ENCODE assay signal across 1 fruit fly cellular context in genomic region chrX:12579506-12579999, dm6.
TF ChIP-seq lines count a peak whose summit lies in the region.

No protein-coding gene starts in this region.

TF ChIP-seq in whole organism, embryonic, 481 proteins besides CTCF, POLR2A, EP300 and RAD21 (continued from another document and continues in another):
- TF ChIP-seq fd102C (GFP tag; optimal IDR thresholded peaks at IDR 0.05; lab: Kevin White, UChicago) (peak; percentile 31), CG16863 (GFP tag; optimal IDR thresholded peaks at IDR 0.05; lab: Kevin White, UChicago) (peak; percentile 96), gfzf (GFP tag; optimal IDR thresholded peaks at IDR 0.05; lab: Kevin White, UChicago) (no peak), zen2 (GFP tag; IDR thresholded peaks at IDR 0.05; lab: Robert Waterston, UW; ENCODE audit: partially characterized antibody) (no peak), CG2889 (GFP tag; IDR thresholded peaks at IDR 0.05; lab: Robert Waterston, UW) (peak; percentile 88), NC2α (GFP tag; optimal IDR thresholded peaks at IDR 0.05; lab: Kevin White, UChicago) (peak; percentile 85), Xbp1 (GFP tag; optimal IDR thresholded peaks at IDR 0.05; lab: Kevin White, UChicago) (peak; percentile 94), CG34224 (GFP tag; IDR thresholded peaks at IDR 0.05; lab: Robert Waterston, UW; ENCODE audit: partially characterized antibody) (no peak; the same call in 2 of the 3 replicates), CG43689 (GFP tag; IDR thresholded peaks at IDR 0.05; lab: Robert Waterston, UW) (peak; percentile 82), CG4404 (GFP tag; IDR thresholded peaks at IDR 0.05; lab: Robert Waterston, UW) (peak; percentile 84), mld (GFP tag; IDR thresholded peaks at IDR 0.05; lab: Robert Waterston, UW; ENCODE audit: partially characterized antibody) (no peak), bigmax (GFP tag; optimal IDR thresholded peaks at IDR 0.05; lab: Kevin White, UChicago) (peak; percentile 23), mam (GFP tag; optimal IDR thresholded peaks at IDR 0.05; lab: Kevin White, UChicago) (peak; percentile 85), chn (GFP tag; optimal IDR thresholded peaks at IDR 0.05; lab: Kevin White, UChicago) (peak; percentile 92), Ets65A (GFP tag; lab: Kevin White, UChicago) (peak; percentile 99), mirr (GFP tag; optimal IDR thresholded peaks at IDR 0.05; lab: Kevin White, UChicago) (peak; percentile 85), CG15601 (tag; optimal IDR thresholded peaks at IDR 0.05; lab: Kevin White, UChicago) (peak; percentile 84), CG10431 (GFP tag; optimal IDR thresholded peaks at IDR 0.05; lab: Kevin White, UChicago) (peak; percentile 62), CG32772 (GFP tag; IDR thresholded peaks at IDR 0.05; lab: Robert Waterston, UW) (peak; percentile 91), CG15514 (GFP tag; optimal IDR thresholded peaks at IDR 0.05; lab: Kevin White, UChicago) (peak; percentile 88), pum (GFP tag; optimal IDR thresholded peaks at IDR 0.05; lab: Kevin White, UChicago) (peak; percentile 93), CG6791 (GFP tag; IDR thresholded peaks at IDR 0.05; lab: Robert Waterston, UW; ENCODE audit: partially characterized antibody) (no peak), Hr78 (GFP tag; optimal IDR thresholded peaks at IDR 0.05; lab: Kevin White, UChicago) (peak in 1 of 2 experiments; percentile 76), CG9797 (GFP tag; optimal IDR thresholded peaks at IDR 0.05; lab: Kevin White, UChicago) (no peak), CG15011 (GFP tag; optimal IDR thresholded peaks at IDR 0.05; lab: Kevin White, UChicago) (peak; percentile 94), phol (tag; optimal IDR thresholded peaks at IDR 0.05; lab: Kevin White, UChicago) (peak; percentile 95), CG6765 (GFP tag; optimal IDR thresholded peaks at IDR 0.05; lab: Kevin White, UChicago) (peak; percentile 94), CG10565 (GFP tag; optimal IDR thresholded peaks at IDR 0.05; lab: Kevin White, UChicago) (peak; percentile 82), Taf1 (GFP tag; IDR thresholded peaks at IDR 0.05; lab: Robert Waterston, UW) (peak; percentile 88), fd96Cb (tag; optimal IDR thresholded peaks at IDR 0.05; lab: Kevin White, UChicago) (peak; percentile 96), eyg (GFP tag; optimal IDR thresholded peaks at IDR 0.05; lab: Kevin White, UChicago) (peak; percentile 95), her (GFP tag; optimal IDR thresholded peaks at IDR 0.05; lab: Kevin White, UChicago) (peak; percentile 93), CG4707 (GFP tag; optimal IDR thresholded peaks at IDR 0.05; lab: Kevin White, UChicago) (peak; percentile 92), tup (GFP tag; optimal IDR thresholded peaks at IDR 0.05; lab: Kevin White, UChicago) (peak; percentile 80), ems (GFP tag; optimal IDR thresholded peaks at IDR 0.05; lab: Kevin White, UChicago) (peak; percentile 96), CG3065 (GFP tag; optimal IDR thresholded peaks at IDR 0.05; lab: Kevin White, UChicago) (peak; percentile 78), Dek (tag; optimal IDR thresholded peaks at IDR 0.05; lab: Kevin White, UChicago) (peak; percentile 97), CG10959 (GFP tag; IDR thresholded peaks at IDR 0.05; lab: Robert Waterston, UW) (peak; percentile 76), CG3407 (GFP tag; optimal IDR thresholded peaks at IDR 0.05; lab: Kevin White, UChicago) (peak; percentile 86), Nf-YA (GFP tag; IDR thresholded peaks at IDR 0.05; lab: Robert Waterston, UW) (peak; percentile 86), CG14965 (GFP tag; optimal IDR thresholded peaks at IDR 0.05; lab: Kevin White, UChicago; ENCODE audit: borderline replicate concordance) (peak; percentile 73), NfI (GFP tag; optimal IDR thresholded peaks at IDR 0.05; lab: Kevin White, UChicago) (peak; percentile 97), kay (GFP tag; optimal IDR thresholded peaks at IDR 0.05; lab: Kevin White, UChicago) (peak; percentile 87), ap (GFP tag; IDR thresholded peaks at IDR 0.05; lab: Robert Waterston, UW) (peak; percentile 86), ro (GFP tag; IDR thresholded peaks at IDR 0.05; lab: Robert Waterston, UW) (peak; percentile 74), nerfin-1 (tag; optimal IDR thresholded peaks at IDR 0.05; lab: Kevin White, UChicago) (peak; percentile 83), CG13894 (tag; optimal IDR thresholded peaks at IDR 0.05; lab: Kevin White, UChicago) (peak; percentile 95), CG14441 (GFP tag; IDR thresholded peaks at IDR 0.05; lab: Robert Waterston, UW) (peak; percentile 94), pita (GFP tag; optimal IDR thresholded peaks at IDR 0.05; lab: Kevin White, UChicago) (no peak), Bteb2 (GFP tag; optimal IDR thresholded peaks at IDR 0.05; lab: Kevin White, UChicago) (peak; percentile 95), Six4 (GFP tag; optimal IDR thresholded peaks at IDR 0.05; lab: Kevin White, UChicago) (peak; percentile 86), ab (GFP tag; optimal IDR thresholded peaks at IDR 0.05; lab: Kevin White, UChicago) (peak; percentile 93), CrebB (tag; optimal IDR thresholded peaks at IDR 0.05; lab: Kevin White, UChicago) (peak; percentile 89), Pdp1 (GFP tag; optimal IDR thresholded peaks at IDR 0.05; lab: Kevin White, UChicago) (peak; percentile 93 to 96), hkb (optimal IDR thresholded peaks at IDR 0.05; lab: Kevin White, UChicago) (no peak), hkb (GFP tag; IDR thresholded peaks at IDR 0.05; lab: Robert Waterston, UW) (peak; percentile 95), CG18476 (GFP tag; optimal IDR thresholded peaks at IDR 0.05; lab: Kevin White, UChicago) (peak; percentile 93), ERR (GFP tag; optimal IDR thresholded peaks at IDR 0.05; lab: Kevin White, UChicago) (peak; percentile 28), CG11696 (GFP tag; IDR thresholded peaks at IDR 0.05; lab: Robert Waterston, UW) (peak; percentile 78), CG17328 (GFP tag; IDR thresholded peaks at IDR 0.05; lab: Robert Waterston, UW) (peak; percentile 87), CG17568 (GFP tag; optimal IDR thresholded peaks at IDR 0.05; lab: Kevin White, UChicago) (peak; percentile 92), CoRest (tag; optimal IDR thresholded peaks at IDR 0.05; lab: Kevin White, UChicago) (peak; percentile 97), Doc2 (GFP tag; IDR thresholded peaks at IDR 0.05; lab: Robert Waterston, UW) (no peak; the same call in 1 of the 2 replicates), gsb (GFP tag; IDR thresholded peaks at IDR 0.05; lab: Robert Waterston, UW) (peak; percentile 88), CG18599 (GFP tag; optimal IDR thresholded peaks at IDR 0.05; lab: Kevin White, UChicago) (peak; percentile 98), Hr39 (optimal IDR thresholded peaks at IDR 0.05; lab: Kevin White, UChicago) (no peak), CG8290 (GFP tag; optimal IDR thresholded peaks at IDR 0.05; lab: Kevin White, UChicago) (no peak), CG8290 (tag; optimal IDR thresholded peaks at IDR 0.05; lab: Kevin White, UChicago) (peak; percentile 28 to 89), Elba2 (GFP tag; optimal IDR thresholded peaks at IDR 0.05; lab: Kevin White, UChicago) (peak; percentile 96), B-H2 (GFP tag; optimal IDR thresholded peaks at IDR 0.05; lab: Kevin White, UChicago) (peak; percentile 91), repo (GFP tag; optimal IDR thresholded peaks at IDR 0.05; lab: Kevin White, UChicago) (peak; percentile 92), CG11504 (tag; optimal IDR thresholded peaks at IDR 0.05; lab: Kevin White, UChicago) (peak; percentile 97), az2 (GFP tag; optimal IDR thresholded peaks at IDR 0.05; lab: Kevin White, UChicago) (peak; percentile 93), Antp (GFP tag; optimal IDR thresholded peaks at IDR 0.05; lab: Kevin White, UChicago) (peak; percentile 95), CG2875 (GFP tag; optimal IDR thresholded peaks at IDR 0.05; lab: Kevin White, UChicago) (peak; percentile 92), bab2 (GFP tag; optimal IDR thresholded peaks at IDR 0.05; lab: Kevin White, UChicago) (peak; percentile 90), CG1529 (GFP tag; optimal IDR thresholded peaks at IDR 0.05; lab: Kevin White, UChicago) (peak; percentile 92), CG9437 (GFP tag; optimal IDR thresholded peaks at IDR 0.05; lab: Kevin White, UChicago) (peak; percentile 93), hth (optimal IDR thresholded peaks at IDR 0.05; lab: Kevin White, UChicago) (no peak), CG11247 (GFP tag; IDR thresholded peaks at IDR 0.05; lab: Robert Waterston, UW) (peak; percentile 81), trem (tag; optimal IDR thresholded peaks at IDR 0.05; lab: Kevin White, UChicago) (peak; percentile 85), knrl (GFP tag; IDR thresholded peaks at IDR 0.05; lab: Robert Waterston, UW; ENCODE audit: partially characterized antibody) (no peak), Meics (GFP tag; optimal IDR thresholded peaks at IDR 0.05; lab: Kevin White, UChicago) (peak; percentile 97), NFAT (GFP tag; IDR thresholded peaks at IDR 0.05; lab: Robert Waterston, UW) (peak; percentile 84), pnt (GFP tag; optimal IDR thresholded peaks at IDR 0.05; lab: Kevin White, UChicago) (peak; percentile 93), CG17612 (GFP tag; IDR thresholded peaks at IDR 0.05; lab: Robert Waterston, UW) (peak; percentile 75), cas (GFP tag; IDR thresholded peaks at IDR 0.05; lab: Robert Waterston, UW) (peak; percentile 83), Dad (GFP tag; optimal IDR thresholded peaks at IDR 0.05; lab: Kevin White, UChicago) (peak; percentile 93), PHDP (tag; optimal IDR thresholded peaks at IDR 0.05; lab: Kevin White, UChicago) (peak; percentile 97), CG11723 (GFP tag; optimal IDR thresholded peaks at IDR 0.05; lab: Kevin White, UChicago) (peak; percentile 92), Dbx (GFP tag; IDR thresholded peaks at IDR 0.05; lab: Robert Waterston, UW) (peak; percentile 94), HLH4C (GFP tag; IDR thresholded peaks at IDR 0.05; lab: Robert Waterston, UW; ENCODE audit: partially characterized antibody) (no peak), Oli (tag; optimal IDR thresholded peaks at IDR 0.05; lab: Kevin White, UChicago) (peak; percentile 97), CG2116 (GFP tag; optimal IDR thresholded peaks at IDR 0.05; lab: Kevin White, UChicago) (peak; percentile 79), nau (GFP tag; optimal IDR thresholded peaks at IDR 0.05; lab: Kevin White, UChicago) (peak; percentile 96), klu (GFP tag; IDR thresholded peaks at IDR 0.05; lab: Robert Waterston, UW) (peak; percentile 89), btn (GFP tag; optimal IDR thresholded peaks at IDR 0.05; lab: Kevin White, UChicago) (peak; percentile 86), sc (optimal IDR thresholded peaks at IDR 0.05; lab: Kevin White, UChicago) (no peak), sc (GFP tag; optimal IDR thresholded peaks at IDR 0.05; lab: Kevin White, UChicago) (peak; percentile 85), luna (GFP tag; optimal IDR thresholded peaks at IDR 0.05; lab: Kevin White, UChicago) (peak; percentile 71), CG8478 (optimal IDR thresholded peaks at IDR 0.05; lab: Kevin White, UChicago) (no peak), CG14667 (GFP tag; IDR thresholded peaks at IDR 0.05; lab: Robert Waterston, UW) (peak; percentile 84), trh (GFP tag; optimal IDR thresholded peaks at IDR 0.05; lab: Kevin White, UChicago) (peak; percentile 88), prd (optimal IDR thresholded peaks at IDR 0.05; lab: Kevin White, UChicago) (no peak), prd (GFP tag; IDR thresholded peaks at IDR 0.05; lab: Robert Waterston, UW) (peak; percentile 93), dmrt99B (tag; optimal IDR thresholded peaks at IDR 0.05; lab: Kevin White, UChicago) (peak; percentile 98), Fer3 (tag; optimal IDR thresholded peaks at IDR 0.05; lab: Kevin White, UChicago) (peak; percentile 96), yki (optimal IDR thresholded peaks at IDR 0.05; lab: Kevin White, UChicago) (no peak), Hr51 (GFP tag; optimal IDR thresholded peaks at IDR 0.05; lab: Kevin White, UChicago) (peak; percentile 92 to 98), tap (tag; optimal IDR thresholded peaks at IDR 0.05; lab: Kevin White, UChicago) (peak; percentile 94), Adf1 (GFP tag; IDR thresholded peaks at IDR 0.05; lab: Robert Waterston, UW) (peak; percentile 44), fd64A (GFP tag; optimal IDR thresholded peaks at IDR 0.05; lab: Kevin White, UChicago) (peak; percentile 78), shn (GFP tag; optimal IDR thresholded peaks at IDR 0.05; lab: Kevin White, UChicago) (peak; percentile 96), peb (GFP tag; IDR thresholded peaks at IDR 0.05; lab: Robert Waterston, UW) (peak; percentile 76), en (GFP tag; optimal IDR thresholded peaks at IDR 0.05; lab: Kevin White, UChicago) (peak; percentile 94), seq (GFP tag; IDR thresholded peaks at IDR 0.05; lab: Robert Waterston, UW) (peak; percentile 96), so (GFP tag; IDR thresholded peaks at IDR 0.05; lab: Robert Waterston, UW) (peak; percentile 93), CG13296 (GFP tag; optimal IDR thresholded peaks at IDR 0.05; lab: Kevin White, UChicago) (peak; percentile 96), Myb (GFP tag; optimal IDR thresholded peaks at IDR 0.05; lab: Kevin White, UChicago) (peak; percentile 85), sr (GFP tag; IDR thresholded peaks at IDR 0.05; lab: Robert Waterston, UW) (peak; percentile 68; the same call in 1 of the 3 replicates), CG7928 (GFP tag; optimal IDR thresholded peaks at IDR 0.05; lab: Kevin White, UChicago) (peak; percentile 75), tll (GFP tag; optimal IDR thresholded peaks at IDR 0.05; lab: Kevin White, UChicago) (no peak), org-1 (GFP tag; optimal IDR thresholded peaks at IDR 0.05; lab: Kevin White, UChicago) (peak; percentile 96), E2f2 (GFP tag; IDR thresholded peaks at IDR 0.05; lab: Robert Waterston, UW) (peak; percentile 77), cg (GFP tag; optimal IDR thresholded peaks at IDR 0.05; lab: Kevin White, UChicago) (no peak), otp (GFP tag; IDR thresholded peaks at IDR 0.05; lab: Robert Waterston, UW) (peak; percentile 87), tio (GFP tag; optimal IDR thresholded peaks at IDR 0.05; lab: Kevin White, UChicago) (peak; percentile 95), CG6813 (GFP tag; optimal IDR thresholded peaks at IDR 0.05; lab: Kevin White, UChicago) (peak; percentile 95), ase (GFP tag; IDR thresholded peaks at IDR 0.05; lab: Robert Waterston, UW) (peak; percentile 87), E2f1 (GFP tag; IDR thresholded peaks at IDR 0.05; lab: Robert Waterston, UW) (peak; percentile 86), CG7357 (GFP tag; IDR thresholded peaks at IDR 0.05; lab: Robert Waterston, UW) (peak; percentile 86), CG18011 (GFP tag; optimal IDR thresholded peaks at IDR 0.05; lab: Kevin White, UChicago) (peak; percentile 83), CG7372 (GFP tag; IDR thresholded peaks at IDR 0.05; lab: Robert Waterston, UW) (peak; percentile 91)
